Fruit fly (Drosophila melanogaster) whole organism, embryonic: ENCODE data around the gene teq.

Source experiments
- Ada2b ChIP-seq: fragments of 200-800 bp; sonication (Bioruptor generic); IDR thresholded peaks from 2 replicates; pipeline ENCODE4 v1.3.6; 2022; ENCODE audit warnings: missing biosample characterization, missing genetic modification characterization
- Adf1 ChIP-seq: fragments of 200-800 bp; sonication (Bioruptor generic); IDR thresholded peaks from 2 replicates; pipeline ENCODE4 v1.3.6; 2022; ENCODE audit warnings: missing biosample characterization, missing genetic modification characterization
- Atf6 ChIP-seq: fragments of 200-800 bp; sonication (Bioruptor generic); IDR thresholded peaks from 2 replicates; pipeline ENCODE4 v1.3.6; 2022; ENCODE audit warnings: missing biosample characterization, missing genetic modification characterization
- B-H2 ChIP-seq: fragments of 200-800 bp; sonication (Bioruptor generic); optimal IDR thresholded peaks from 2 replicates; lab custom pipeline; 2018; ENCODE audit warnings: missing biosample characterization, mild to moderate bottlenecking, missing genetic modification characterization
- Bgb ChIP-seq: fragments of 200-800 bp; sonication (Bioruptor generic); IDR thresholded peaks from 2 replicates; pipeline ENCODE4 v1.3.6; 2022; ENCODE audit warnings: missing biosample characterization, missing genetic modification characterization; ENCODE audit not compliant: partially characterized antibody
- Bteb2 ChIP-seq: fragments of 200-800 bp; sonication (Bioruptor generic); optimal IDR thresholded peaks from 2 replicates; lab custom pipeline; 2016; ENCODE audit warnings: missing biosample characterization, missing genetic modification characterization
- CG13123 ChIP-seq: fragments of 200-800 bp; sonication (Bioruptor generic); optimal IDR thresholded peaks from 2 replicates; lab custom pipeline; 2016; ENCODE audit warnings: missing biosample characterization, missing genetic modification characterization
- CG13775 ChIP-seq: fragments of 200-800 bp; sonication (Bioruptor generic); optimal IDR thresholded peaks from 3 replicates; lab custom pipeline; 2017; ENCODE audit warnings: missing biosample characterization, mild to moderate bottlenecking, missing genetic modification characterization
- CG14441 ChIP-seq: fragments of 200-800 bp; sonication (Bioruptor generic); IDR thresholded peaks from 2 replicates; pipeline ENCODE4 v1.3.6; 2022; ENCODE audit warnings: missing biosample characterization, missing genetic modification characterization
- CG14667 ChIP-seq: fragments of 200-800 bp; sonication (Bioruptor generic); IDR thresholded peaks from 2 replicates; pipeline ENCODE4 v1.3.6; 2022; ENCODE audit warnings: missing biosample characterization, missing genetic modification characterization
- CG15696 ChIP-seq: fragments of 200-800 bp; sonication (Bioruptor generic); optimal IDR thresholded peaks from 2 replicates; lab custom pipeline; 2019; ENCODE audit warnings: missing biosample characterization, mild to moderate bottlenecking, missing genetic modification characterization, moderate library complexity
- CG16863 ChIP-seq: fragments of 200-800 bp; sonication (Bioruptor generic); optimal IDR thresholded peaks from 3 replicates; lab custom pipeline; 2016; ENCODE audit warnings: missing biosample characterization, missing genetic modification characterization
- CG17568 ChIP-seq: fragments of 200-800 bp; sonication (Bioruptor generic); optimal IDR thresholded peaks from 2 replicates; lab custom pipeline; 2018; ENCODE audit warnings: missing biosample characterization, mild to moderate bottlenecking, missing genetic modification characterization, moderate library complexity
- CG18262 ChIP-seq: fragments of 200-800 bp; optimal IDR thresholded peaks from 3 replicates; lab custom pipeline; 2019; ENCODE audit warnings: missing biosample characterization, mild to moderate bottlenecking, missing genetic modification characterization, moderate library complexity
- CG2120 ChIP-seq: fragments of 200-800 bp; sonication (Bioruptor generic); optimal IDR thresholded peaks from 3 replicates; lab custom pipeline; 2016; ENCODE audit warnings: missing biosample characterization, missing genetic modification characterization
- CG2875 ChIP-seq: fragments of 200-800 bp; sonication (Bioruptor generic); optimal IDR thresholded peaks from 2 replicates; lab custom pipeline; 2017; ENCODE audit warnings: missing biosample characterization, mild to moderate bottlenecking, missing genetic modification characterization, missing genetic modification reagents
- CG5245 ChIP-seq: fragments of 200-800 bp; sonication (Bioruptor generic); optimal IDR thresholded peaks from 3 replicates; lab custom pipeline; 2016; ENCODE audit warnings: missing biosample characterization, missing genetic modification characterization
- E2f1 ChIP-seq: fragments of 200-800 bp; sonication (Bioruptor generic); IDR thresholded peaks from 2 replicates; pipeline ENCODE4 v1.3.6; 2022; ENCODE audit warnings: missing biosample characterization, missing genetic modification characterization
- Fer2 ChIP-seq: fragments of 200-800 bp; sonication (Bioruptor generic); optimal IDR thresholded peaks from 2 replicates; lab custom pipeline; 2018; ENCODE audit warnings: missing biosample characterization, mild to moderate bottlenecking, missing genetic modification characterization, moderate library complexity
- H2.0 ChIP-seq: fragments of 200-800 bp; sonication (Bioruptor generic); IDR thresholded peaks from 2 replicates; pipeline ENCODE4 v1.3.6; 2022; ENCODE audit warnings: missing biosample characterization, missing genetic modification characterization
- HLHmδ ChIP-seq: fragments of 200-800 bp; sonication (Bioruptor generic); optimal IDR thresholded peaks from 2 replicates; lab custom pipeline; 2018; ENCODE audit warnings: missing biosample characterization, mild to moderate bottlenecking, missing genetic modification characterization, moderate library complexity
- Hr39 ChIP-seq: fragments of >200 bp; optimal IDR thresholded peaks from 2 replicates; lab custom pipeline; 2017
- Lhr ChIP-seq: fragments of 200-800 bp; sonication (Bioruptor generic); optimal IDR thresholded peaks from 3 replicates; lab custom pipeline; 2017; ENCODE audit warnings: mild to moderate bottlenecking, missing biosample characterization, missing genetic modification reagents, missing genetic modification characterization
- MBD-R2 ChIP-seq: fragments of 200-800 bp; sonication (Bioruptor generic); IDR thresholded peaks from 2 replicates; pipeline ENCODE4 v1.3.6; 2022; ENCODE audit warnings: missing biosample characterization, missing genetic modification characterization
- MTF-1 ChIP-seq: fragments of 200-800 bp; sonication (Bioruptor generic); optimal IDR thresholded peaks from 2 replicates; lab custom pipeline; 2018; ENCODE audit warnings: missing biosample characterization, mild to moderate bottlenecking, missing genetic modification characterization, borderline replicate concordance
- Oaz ChIP-seq: fragments of 200-800 bp; sonication (Bioruptor generic); IDR thresholded peaks from 2 replicates; pipeline ENCODE4 v1.3.6; 2022; ENCODE audit warnings: missing biosample characterization, missing genetic modification characterization
- Ptx1 ChIP-seq: fragments of 200-800 bp; sonication (Bioruptor generic); IDR thresholded peaks from 2 replicates; pipeline ENCODE4 v1.3.6; 2022; ENCODE audit warnings: missing biosample characterization, missing genetic modification characterization
- Sin3A ChIP-seq: fragments of >200 bp; optimal IDR thresholded peaks from 2 replicates; lab custom pipeline; 2018
- Usf ChIP-seq: fragments of 200-800 bp; sonication (Bioruptor generic); optimal IDR thresholded peaks from 2 replicates; lab custom pipeline; 2017; ENCODE audit warnings: missing genotype, missing biosample characterization, missing genetic modification characterization
- Xbp1 ChIP-seq: fragments of 200-800 bp; sonication (Bioruptor generic); optimal IDR thresholded peaks from 3 replicates; lab custom pipeline; 2016; ENCODE audit warnings: missing biosample characterization, mild to moderate bottlenecking, missing genetic modification characterization
- bigmax ChIP-seq: fragments of 200-800 bp; sonication (Bioruptor generic); optimal IDR thresholded peaks from 2 replicates; lab custom pipeline; 2018; ENCODE audit warnings: missing biosample characterization, mild to moderate bottlenecking, missing genetic modification characterization
- chm ChIP-seq: fragments of 200-800 bp; sonication (Bioruptor generic); IDR thresholded peaks from 2 replicates; pipeline ENCODE4 v1.3.6; 2022; ENCODE audit warnings: missing biosample characterization, missing genetic modification characterization
- dati ChIP-seq: fragments of 200-800 bp; sonication (Bioruptor generic); IDR thresholded peaks from 2 replicates; pipeline ENCODE4 v1.3.6; 2022; ENCODE audit warnings: missing biosample characterization, missing genetic modification characterization
- disco-r ChIP-seq: fragments of 200-800 bp; sonication (Bioruptor generic); optimal IDR thresholded peaks from 2 replicates; lab custom pipeline; 2016; ENCODE audit warnings: missing biosample characterization, missing genetic modification characterization
- fd102C ChIP-seq: fragments of 200-800 bp; sonication (Bioruptor generic); optimal IDR thresholded peaks from 2 replicates; lab custom pipeline; 2018; ENCODE audit warnings: missing biosample characterization, mild to moderate bottlenecking, missing genetic modification characterization, moderate library complexity
- gsb ChIP-seq: fragments of 200-800 bp; sonication (Bioruptor generic); IDR thresholded peaks from 2 replicates; pipeline ENCODE4 v1.3.6; 2022; ENCODE audit warnings: missing biosample characterization, missing genetic modification characterization
- insv ChIP-seq, 2 experiments: fragments of 200-800 bp; sonication (Bioruptor generic); optimal IDR thresholded peaks; 3 replicates each; lab custom pipeline; 2016 to 2018; ENCODE audit warnings: missing biosample characterization in 2 of 2, missing genetic modification characterization in 2 of 2
- luna ChIP-seq: fragments of 200-800 bp; sonication (Bioruptor generic); optimal IDR thresholded peaks from 2 replicates; lab custom pipeline; 2016; ENCODE audit warnings: missing biosample characterization, missing genetic modification characterization
- nerfin-2 ChIP-seq: fragments of 200-800 bp; sonication (Bioruptor generic); IDR thresholded peaks from 2 replicates; pipeline ENCODE4 v1.3.6; 2022; ENCODE audit warnings: missing biosample characterization, missing genetic modification characterization; ENCODE audit not compliant: partially characterized antibody
- pan ChIP-seq, 4 experiments: fragments of >200 bp in 3 of 4; fragments of 200-800 bp in 1 of 4; sonication (Bioruptor generic) in 1 of 4; optimal IDR thresholded peaks in 3 of 4; IDR thresholded peaks in 1 of 4; 2 replicates each; pipeline versions ENCODE4 v1.3.6 to Lab custom; 2017 to 2022; ENCODE audit warnings: missing biosample characterization in 2 of 4, missing genetic modification characterization in 2 of 4, mixed read lengths in 1 of 4
- pb ChIP-seq: fragments of 200-800 bp; sonication (Bioruptor generic); optimal IDR thresholded peaks from 3 replicates; lab custom pipeline; 2016; ENCODE audit warnings: missing biosample characterization, missing genetic modification characterization
- pho ChIP-seq: fragments of 200-800 bp; sonication (Bioruptor generic); optimal IDR thresholded peaks from 2 replicates; lab custom pipeline; 2016; ENCODE audit warnings: missing biosample characterization, missing genetic modification characterization
- psq ChIP-seq: fragments of 200-800 bp; sonication (Bioruptor generic); optimal IDR thresholded peaks from 2 replicates; lab custom pipeline; 2017; ENCODE audit warnings: missing biosample characterization, missing genetic modification characterization
- ranshi ChIP-seq: fragments of 200-800 bp; sonication (Bioruptor generic); IDR thresholded peaks from 2 replicates; pipeline ENCODE4 v1.3.6; 2022; ENCODE audit warnings: missing biosample characterization, missing genetic modification characterization
- ro ChIP-seq: fragments of 200-800 bp; sonication (Bioruptor generic); IDR thresholded peaks from 2 replicates; pipeline ENCODE4 v1.3.6; 2022; ENCODE audit warnings: missing biosample characterization, missing genetic modification characterization
- slp2 ChIP-seq: fragments of 200-800 bp; sonication (Bioruptor generic); optimal IDR thresholded peaks from 2 replicates; lab custom pipeline; 2016; ENCODE audit warnings: missing biosample characterization, missing genetic modification characterization
- tap ChIP-seq: fragments of 200-800 bp; optimal IDR thresholded peaks from 3 replicates; lab custom pipeline; 2019; ENCODE audit warnings: missing biosample characterization, mild to moderate bottlenecking, missing genetic modification characterization, moderate library complexity
- tgo ChIP-seq: fragments of 200-800 bp; sonication (Bioruptor generic); IDR thresholded peaks from 3 replicates; pipeline ENCODE4 v1.3.6; 2022; ENCODE audit warnings: missing biosample characterization, missing genetic modification characterization
- unpg ChIP-seq: fragments of 200-800 bp; sonication (Bioruptor generic); optimal IDR thresholded peaks from 3 replicates; lab custom pipeline; 2018; ENCODE audit warnings: missing biosample characterization, mild to moderate bottlenecking, missing genetic modification characterization, moderate library complexity
- zfh1 ChIP-seq: fragments of 200-800 bp; sonication (Bioruptor generic); IDR thresholded peaks from 3 replicates; pipeline ENCODE4 v1.3.6; 2022; ENCODE audit warnings: missing biosample characterization, missing genetic modification characterization

The teq gene

dm6 chr3L:9128700-9129582, 54.5 kb downstream of the teq start (continued):
- no peak for TF ChIP-seq MTF-1 (GFP tag; lab: Kevin White, UChicago)
- TF ChIP-seq CG13775 (GFP tag; lab: Kevin White, UChicago) = peak; percentile 68
- no peak for TF ChIP-seq chm (GFP tag; lab: Robert Waterston, UW)
- no peak for TF ChIP-seq B-H2 (GFP tag; lab: Kevin White, UChicago)
- no peak for TF ChIP-seq ro (GFP tag; lab: Robert Waterston, UW)
- TF ChIP-seq pan (optimal IDR thresholded peaks at IDR 0.05; lab: Kevin White, UChicago) = peak in 1 of 2 experiments; percentile 38
- peak; percentile 35 to 57 for TF ChIP-seq pan (GFP tag; optimal IDR thresholded peaks at IDR 0.05 in 1 of 2, IDR thresholded peaks at IDR 0.05 in 1 of 2)
- TF ChIP-seq disco-r = no peak
- no peak for TF ChIP-seq Oaz (GFP tag; lab: Robert Waterston, UW)
- peak; percentile 47 for TF ChIP-seq CG15696 (tag; lab: Kevin White, UChicago)
- peak; percentile 89 for TF ChIP-seq CG18262 (tag; lab: Kevin White, UChicago)
- no peak for TF ChIP-seq fd102C (GFP tag; lab: Kevin White, UChicago)
- TF ChIP-seq bigmax = no peak
- no peak for TF ChIP-seq Ada2b (GFP tag; lab: Robert Waterston, UW)
- no peak for TF ChIP-seq gsb (GFP tag; lab: Robert Waterston, UW)
- TF ChIP-seq zfh1 (GFP tag; lab: Robert Waterston, UW) = no peak
- no peak for TF ChIP-seq Hr39
- TF ChIP-seq CG16863 (GFP tag; lab: Kevin White, UChicago) = no peak
- no peak for TF ChIP-seq Fer2
- no peak for TF ChIP-seq Sin3A
- TF ChIP-seq insv (GFP tag; optimal IDR thresholded peaks at IDR 0.05; lab: Kevin White, UChicago) = peak in 1 of 2 experiments; percentile 43
- TF ChIP-seq unpg = peak; percentile 75
- no peak for TF ChIP-seq pb (GFP tag; lab: Kevin White, UChicago)
- no peak for TF ChIP-seq dati (GFP tag; lab: Robert Waterston, UW)
- peak; percentile 34 for TF ChIP-seq Lhr (GFP tag; lab: Kevin White, UChicago)
- TF ChIP-seq tgo (GFP tag; lab: Robert Waterston, UW) = peak; percentile 39; the same call in 2 of the 3 replicates
- peak; percentile 80 for TF ChIP-seq Adf1
- TF ChIP-seq Ptx1 (GFP tag; lab: Robert Waterston, UW) = peak; percentile 41
- TF ChIP-seq slp2 (GFP tag; lab: Kevin White, UChicago) = no peak
- TF ChIP-seq tap (tag; lab: Kevin White, UChicago) = peak; percentile 49
- TF ChIP-seq psq (GFP tag; lab: Kevin White, UChicago) = peak; percentile 38
- TF ChIP-seq CG2120 (GFP tag; lab: Kevin White, UChicago) = peak; percentile 35
- TF ChIP-seq luna (GFP tag; lab: Kevin White, UChicago) = no peak
- no peak for TF ChIP-seq nerfin-2 (GFP tag; lab: Robert Waterston, UW)
- peak; percentile 66 for TF ChIP-seq CG17568
- no peak for TF ChIP-seq Bteb2 (GFP tag; lab: Kevin White, UChicago)
- TF ChIP-seq CG14667 (GFP tag; lab: Robert Waterston, UW) = no peak
- peak; percentile 41 for TF ChIP-seq CG5245 (GFP tag; lab: Kevin White, UChicago)
- TF ChIP-seq E2f1 (GFP tag; lab: Robert Waterston, UW) = peak; percentile 23; the same call in 1 of the 2 replicates
- peak; percentile 70 for TF ChIP-seq Xbp1 (GFP tag; lab: Kevin White, UChicago)
- no peak for TF ChIP-seq Atf6 (GFP tag; lab: Robert Waterston, UW)
- TF ChIP-seq CG13123 (GFP tag; lab: Kevin White, UChicago) = no peak
- no peak for TF ChIP-seq Bgb (GFP tag; lab: Robert Waterston, UW)
- TF ChIP-seq ranshi (GFP tag; lab: Robert Waterston, UW) = 0 out of 2 replicates have a peak, but pooled peaks have one; percentile 4
- peak; percentile 73 for TF ChIP-seq CG2875 (GFP tag; lab: Kevin White, UChicago)
- TF ChIP-seq CG14441 (GFP tag; lab: Robert Waterston, UW) = peak; percentile 54; the same call in 1 of the 2 replicates
- peak; percentile 26; the same call in 1 of the 2 replicates for TF ChIP-seq H2.0 (GFP tag; lab: Robert Waterston, UW)
- TF ChIP-seq MBD-R2 (GFP tag; lab: Robert Waterston, UW) = no peak
- TF ChIP-seq Usf (GFP tag; lab: Kevin White, UChicago) = peak; percentile 30
- no peak for TF ChIP-seq pho
- TF ChIP-seq HLHmδ (GFP tag; lab: Kevin White, UChicago) = no peak
